Worm (Caenorhabditis elegans): ENCODE measurements around the gene npr-21.

npr-21 gene

DNA sequence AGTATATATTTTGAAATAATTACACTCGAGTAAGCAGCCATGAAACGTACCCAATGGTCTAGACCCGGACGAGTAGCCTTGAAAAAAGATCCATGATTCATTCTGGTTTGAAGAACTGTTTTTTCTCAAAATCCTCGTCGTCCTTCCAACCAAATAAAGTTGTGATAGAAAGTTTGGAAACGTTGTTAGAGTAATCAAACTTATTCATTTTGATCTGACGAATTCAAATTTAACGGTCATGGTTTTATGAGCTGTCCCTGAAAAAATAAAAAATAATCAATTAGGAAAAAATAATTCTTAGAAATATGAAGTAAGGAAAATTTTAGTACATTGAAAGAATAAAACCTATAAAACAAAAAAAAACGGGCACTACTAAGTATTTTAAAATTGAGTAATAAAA, 18.9 kb upstream of the npr-21 start, which contains the start of gene B0302.4:
TSS of gene B0302.4 (minus strand) at position 101 of the 400 bp plus-strand sequence.
- TF ChIP-seq ztf-29 (GFP tag; IDR thresholded peaks at IDR 0.05), result no peak
- no peak for TF ChIP-seq klf-2 (GFP tag; conservative IDR thresholded peaks at IDR 0.05)
- no peak for TF ChIP-seq T22C8.4 (GFP tag; IDR thresholded peaks at IDR 0.05)
- no peak for TF ChIP-seq ztf-23 (GFP tag; IDR thresholded peaks at IDR 0.05)
- no peak for TF ChIP-seq cog-1 (tag; optimal IDR thresholded peaks at IDR 0.05)
- TF ChIP-seq tab-1 (GFP tag; IDR thresholded peaks at IDR 0.05), result no peak
- TF ChIP-seq med-1 (GFP tag; optimal IDR thresholded peaks at IDR 0.05; ENCODE audit: insufficient read depth), result no peak
- TF ChIP-seq ref-1 (GFP tag; conservative IDR thresholded peaks at IDR 0.05), result no peak
- TF ChIP-seq flt-1 (GFP tag; IDR thresholded peaks at IDR 0.05), result no peak

DNA sequence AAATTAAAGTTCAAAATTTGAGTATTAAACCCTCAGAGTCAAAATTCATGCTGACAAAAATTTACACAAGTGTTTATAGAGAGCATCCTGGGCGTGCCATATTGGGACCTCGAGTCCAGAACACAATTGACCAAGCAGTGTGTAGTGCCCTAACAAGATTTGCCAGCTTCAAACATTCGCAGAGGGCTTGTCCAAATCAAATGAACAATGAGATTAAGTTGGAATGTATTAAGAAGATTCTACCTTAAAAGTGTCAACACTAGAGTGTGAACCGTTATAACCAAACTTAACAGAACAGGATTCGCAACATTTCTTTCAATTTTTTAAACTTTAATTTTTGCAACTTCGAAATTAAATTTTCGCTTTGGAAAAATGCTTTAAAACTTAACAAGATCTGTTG, 12.6 kb upstream of the npr-21 start:
- TF ChIP-seq tab-1 (GFP tag; IDR thresholded peaks at IDR 0.05), result no peak
- TF ChIP-seq klf-2 (GFP tag; conservative IDR thresholded peaks at IDR 0.05), result no peak
- TF ChIP-seq cog-1 (tag; optimal IDR thresholded peaks at IDR 0.05), result no peak
- no peak for TF ChIP-seq flt-1 (GFP tag; IDR thresholded peaks at IDR 0.05)
- no peak for TF ChIP-seq ztf-23 (GFP tag; IDR thresholded peaks at IDR 0.05)
- TF ChIP-seq med-1 (GFP tag; optimal IDR thresholded peaks at IDR 0.05; ENCODE audit: insufficient read depth), result no peak
- no peak for TF ChIP-seq ztf-29 (GFP tag; IDR thresholded peaks at IDR 0.05)
- TF ChIP-seq ref-1 (GFP tag; conservative IDR thresholded peaks at IDR 0.05), result no peak
- TF ChIP-seq T22C8.4 (GFP tag; IDR thresholded peaks at IDR 0.05), result no peak

DNA sequence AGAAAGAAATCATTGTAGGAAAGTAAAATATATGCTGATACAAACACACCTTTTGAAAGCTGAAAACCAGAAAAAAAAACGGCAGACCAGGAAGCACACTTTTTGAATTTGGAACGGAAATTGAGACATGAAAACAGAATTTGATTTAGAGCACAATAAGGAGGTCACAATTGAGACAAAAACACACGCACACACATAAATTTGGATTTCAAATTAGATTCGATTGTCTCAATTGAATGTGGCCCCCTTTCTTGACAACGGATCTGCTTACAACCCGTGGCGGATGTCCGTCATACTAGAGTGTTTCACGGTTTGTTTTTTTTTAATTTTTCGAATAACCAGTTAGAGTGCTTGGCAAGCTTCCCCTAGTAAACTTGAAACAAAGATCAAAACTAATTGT, 10.3 kb upstream of the npr-21 start:
- no peak for TF ChIP-seq ztf-23 (GFP tag; IDR thresholded peaks at IDR 0.05)
- TF ChIP-seq flt-1 (GFP tag; IDR thresholded peaks at IDR 0.05), result no peak
- no peak for TF ChIP-seq med-1 (GFP tag; optimal IDR thresholded peaks at IDR 0.05; ENCODE audit: insufficient read depth)
- TF ChIP-seq klf-2 (GFP tag; conservative IDR thresholded peaks at IDR 0.05), result no peak

ce11 chrX:17157089-17157488, 679 bp downstream of the npr-21 start:
- TF ChIP-seq tab-1 (GFP tag; IDR thresholded peaks at IDR 0.05) (no peak), cog-1 (tag; optimal IDR thresholded peaks at IDR 0.05) (no peak), klf-2 (GFP tag; conservative IDR thresholded peaks at IDR 0.05) (no peak), T22C8.4 (GFP tag; IDR thresholded peaks at IDR 0.05) (no peak)

DNA sequence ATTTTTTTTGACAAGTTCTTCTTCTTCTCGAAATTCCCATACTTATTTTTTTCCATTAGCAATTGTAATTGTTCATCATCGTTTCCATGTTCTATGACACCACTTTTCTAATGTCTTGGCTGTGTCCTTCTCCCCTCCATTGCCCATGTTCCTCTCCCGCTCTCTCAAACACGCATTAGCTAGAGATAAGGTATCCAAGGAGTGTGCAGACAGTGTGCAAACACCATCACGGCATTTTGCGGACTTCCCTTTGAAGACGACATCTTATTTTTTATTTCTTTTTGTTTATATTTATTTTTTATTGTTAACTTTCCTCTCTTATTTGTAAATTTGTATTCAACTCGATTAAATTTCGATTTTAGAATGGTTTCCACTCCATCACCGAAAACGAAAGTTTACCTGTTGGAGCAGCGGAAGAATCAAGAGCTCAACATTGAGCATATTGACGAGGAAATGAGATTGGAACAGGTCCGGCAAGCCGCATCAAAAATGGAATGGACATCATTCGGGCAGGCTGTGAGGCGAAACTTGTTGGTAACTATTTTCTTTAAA, 6.5 kb downstream of the npr-21 start, which contains the start of gene mdt-1.2:
TSS of gene mdt-1.2 (plus strand) at position 363 of the 552 bp plus-strand sequence.
- TF ChIP-seq cog-1 (tag; optimal IDR thresholded peaks at IDR 0.05), result peak; percentile 71
- no peak for TF ChIP-seq T22C8.4 (GFP tag; IDR thresholded peaks at IDR 0.05)
- TF ChIP-seq ztf-29 (GFP tag; IDR thresholded peaks at IDR 0.05), result no peak
- TF ChIP-seq flt-1 (GFP tag; IDR thresholded peaks at IDR 0.05), result peak; percentile 62; the same call in 1 of the 2 replicates
- 0 out of 2 replicates have a peak, but pooled peaks have one; percentile 35 for TF ChIP-seq tab-1 (GFP tag; IDR thresholded peaks at IDR 0.05)
- TF ChIP-seq ref-1 (GFP tag; conservative IDR thresholded peaks at IDR 0.05), result no peak

DNA sequence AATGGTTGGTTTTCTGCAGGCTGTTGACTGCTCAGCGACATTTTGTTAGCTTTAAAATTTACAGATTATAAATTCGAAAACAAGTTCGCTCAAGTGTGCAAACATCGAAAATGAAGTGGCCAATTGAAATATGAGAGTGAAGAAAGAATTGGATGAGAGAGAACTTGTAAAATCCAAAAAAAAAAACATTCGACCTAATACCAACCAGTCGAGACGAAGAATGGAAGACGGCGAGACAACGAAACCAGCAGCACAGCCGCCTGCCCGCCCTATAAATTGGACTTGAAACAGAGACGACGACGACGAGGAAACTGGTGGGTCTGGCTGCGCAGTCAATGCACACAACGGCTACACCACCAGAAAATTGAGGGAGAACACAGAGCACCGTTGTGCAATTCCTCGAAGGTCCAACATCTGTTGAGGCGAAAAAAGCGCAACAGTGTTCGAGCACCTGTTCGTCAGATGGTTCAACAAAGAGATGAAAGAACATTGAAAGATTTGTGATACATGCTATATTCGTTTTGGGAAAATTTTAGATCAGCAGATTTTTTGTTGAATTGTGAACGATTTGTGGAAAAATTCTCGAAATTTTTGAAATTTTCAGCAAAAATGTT, 7.8 kb downstream of the npr-21 start, which contains the start of gene T23C6.4:
TSS of gene T23C6.4 (minus strand) at position 51 of the 614 bp plus-strand sequence.
- TF ChIP-seq ztf-23 (GFP tag; IDR thresholded peaks at IDR 0.05) (0 out of 2 replicates have a peak, but pooled peaks have one; percentile 38), flt-1 (GFP tag; IDR thresholded peaks at IDR 0.05) (no peak), ztf-29 (GFP tag; IDR thresholded peaks at IDR 0.05) (no peak)

ce11 chrX:17146545-17146944, 11.2 kb downstream of the npr-21 start:
- TF ChIP-seq ref-1 (GFP tag; conservative IDR thresholded peaks at IDR 0.05), result no peak
- TF ChIP-seq cog-1 (tag; optimal IDR thresholded peaks at IDR 0.05), result no peak
- no peak for TF ChIP-seq ztf-29 (GFP tag; IDR thresholded peaks at IDR 0.05)
- no peak for TF ChIP-seq flt-1 (GFP tag; IDR thresholded peaks at IDR 0.05)
- TF ChIP-seq T22C8.4 (GFP tag; IDR thresholded peaks at IDR 0.05), result no peak
- no peak for TF ChIP-seq klf-2 (GFP tag; conservative IDR thresholded peaks at IDR 0.05)
- TF ChIP-seq ztf-23 (GFP tag; IDR thresholded peaks at IDR 0.05), result no peak
- TF ChIP-seq tab-1 (GFP tag; IDR thresholded peaks at IDR 0.05), result no peak
- no peak for TF ChIP-seq med-1 (GFP tag; optimal IDR thresholded peaks at IDR 0.05; ENCODE audit: insufficient read depth)

DNA sequence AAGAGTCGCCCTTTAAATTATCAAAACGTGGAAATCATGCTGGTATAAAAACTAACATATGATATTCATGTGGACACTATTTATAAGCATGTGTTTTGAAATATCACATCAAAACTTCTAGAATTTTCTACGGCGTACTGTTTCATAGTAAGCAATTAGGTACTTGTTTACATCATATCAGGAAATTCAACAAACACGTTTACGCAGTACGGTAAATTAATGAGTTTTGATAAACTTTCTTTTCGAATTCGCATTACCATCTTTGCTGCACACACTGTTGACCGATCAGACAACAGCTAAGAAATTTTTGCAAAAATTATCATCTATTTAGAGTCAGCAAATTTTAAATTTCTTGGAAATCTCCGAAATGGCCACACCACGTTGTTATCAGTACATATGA, 17.3 kb downstream of the npr-21 start:
- TF ChIP-seq med-1 (GFP tag; optimal IDR thresholded peaks at IDR 0.05; ENCODE audit: insufficient read depth) (no peak), flt-1 (GFP tag; IDR thresholded peaks at IDR 0.05) (no peak), tab-1 (GFP tag; IDR thresholded peaks at IDR 0.05) (no peak), T22C8.4 (GFP tag; IDR thresholded peaks at IDR 0.05) (no peak), ref-1 (GFP tag; conservative IDR thresholded peaks at IDR 0.05) (no peak), klf-2 (GFP tag; conservative IDR thresholded peaks at IDR 0.05) (no peak), ztf-23 (GFP tag; IDR thresholded peaks at IDR 0.05) (no peak), ztf-29 (GFP tag; IDR thresholded peaks at IDR 0.05) (no peak), cog-1 (tag; optimal IDR thresholded peaks at IDR 0.05) (no peak)

- no peak for TF ChIP-seq ztf-29 (GFP tag; IDR thresholded peaks at IDR 0.05)
- no peak for TF ChIP-seq flt-1 (GFP tag; IDR thresholded peaks at IDR 0.05)
- TF ChIP-seq med-1 (GFP tag; optimal IDR thresholded peaks at IDR 0.05; ENCODE audit: insufficient read depth), result no peak
- no peak for TF ChIP-seq ztf-23 (GFP tag; IDR thresholded peaks at IDR 0.05)
- TF ChIP-seq T22C8.4 (GFP tag; IDR thresholded peaks at IDR 0.05), result no peak
- TF ChIP-seq tab-1 (GFP tag; IDR thresholded peaks at IDR 0.05), result no peak
- TF ChIP-seq cog-1 (tag; optimal IDR thresholded peaks at IDR 0.05), result no peak
- no peak for TF ChIP-seq ref-1 (GFP tag; conservative IDR thresholded peaks at IDR 0.05)
- TF ChIP-seq klf-2 (GFP tag; conservative IDR thresholded peaks at IDR 0.05), result no peak
Observed at ce11 chrX:17139204-17139780, 18.5 kb downstream of the npr-21 start.

Data from whole organism, midembryonic.